Fruit fly (Drosophila melanogaster): ENCODE results near the gene Acp63F.

DNA sequence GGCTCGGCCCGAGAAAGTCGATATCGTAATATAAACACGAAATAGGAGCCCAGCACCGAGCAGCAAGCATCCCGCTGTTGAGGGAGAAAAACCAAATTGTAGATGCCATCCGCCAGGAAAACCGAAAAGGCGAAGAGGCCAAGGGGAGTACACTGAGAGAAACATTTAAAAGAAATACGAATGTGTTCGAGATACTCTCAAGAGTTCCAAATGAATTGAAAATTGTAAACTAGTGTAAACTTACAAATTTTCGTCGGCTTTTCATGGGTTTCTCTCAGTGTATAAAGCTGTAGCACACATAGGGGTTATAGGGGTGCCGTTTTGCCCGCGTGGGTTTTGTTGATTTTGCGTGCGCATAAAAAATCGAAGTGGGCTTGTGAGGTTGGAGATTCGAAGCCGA, 13.5 kb downstream of the Acp63F start:
- no peak for TF ChIP-seq CTCF (optimal IDR thresholded peaks at IDR 0.05)
- TF ChIP-seq CG8478 (optimal IDR thresholded peaks at IDR 0.05): no peak

Measured in S2 (cell line).